Worm (Caenorhabditis elegans): Measurements from ENCODE around the gene prp-40.

Gene prp-40

DNA sequence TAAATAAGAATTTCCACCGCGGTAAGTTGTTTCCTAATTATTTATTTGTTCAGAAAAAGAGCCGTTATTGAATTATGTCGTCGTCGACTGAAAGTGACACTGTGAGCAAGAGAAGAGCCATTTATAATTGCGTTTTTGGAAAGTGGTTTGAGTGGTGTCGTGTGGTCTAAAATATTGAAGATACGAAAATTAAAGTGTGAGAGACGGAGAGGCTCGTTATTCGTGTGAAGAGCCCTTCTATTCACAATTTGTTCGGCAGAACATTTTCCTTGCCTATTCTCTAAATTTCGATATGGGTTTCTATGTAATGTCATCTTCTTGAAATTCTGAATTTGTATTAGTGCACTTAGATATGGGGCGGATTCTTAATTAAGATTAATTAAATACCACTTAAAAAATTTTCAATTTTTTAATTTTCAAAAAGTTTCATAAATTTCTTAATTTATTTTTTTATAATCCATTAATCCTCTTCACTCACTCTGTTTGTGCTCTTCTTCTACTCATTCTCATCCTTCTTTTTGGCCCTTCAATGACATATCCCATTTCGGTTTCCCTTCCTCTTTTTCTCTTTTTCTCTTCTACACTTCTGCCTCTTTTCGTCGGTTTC, 12.0 kb upstream of the prp-40 start (continued):
- TF ChIP-seq rbr-2 (tag; optimal IDR thresholded peaks at IDR 0.05): peak; percentile 4
- 0 out of 2 replicates have a peak, but pooled peaks have one; percentile 45 for TF ChIP-seq nhr-42 (GFP tag; IDR thresholded peaks at IDR 0.05)
- no peak for TF ChIP-seq lin-39 (tag; optimal IDR thresholded peaks at IDR 0.05)
- TF ChIP-seq arid-1 (GFP tag; conservative IDR thresholded peaks at IDR 0.05): peak; percentile 40; the same call in 1 of the 2 replicates
- no peak for TF ChIP-seq nhr-237 (tag; optimal IDR thresholded peaks at IDR 0.05)
- TF ChIP-seq zfp-3 (GFP tag; conservative IDR thresholded peaks at IDR 0.05): peak; percentile 65; the same call in 1 of the 2 replicates
- peak in 1 of 2 experiments; percentile 23 for TF ChIP-seq lsy-2 (tag; optimal IDR thresholded peaks at IDR 0.05)
- TF ChIP-seq ceh-44 (GFP tag; IDR thresholded peaks at IDR 0.05): no peak
- 0 out of 2 replicates have a peak, but pooled peaks have one; percentile 16 for TF ChIP-seq Y105C5A.15 (GFP tag; IDR thresholded peaks at IDR 0.05)

DNA sequence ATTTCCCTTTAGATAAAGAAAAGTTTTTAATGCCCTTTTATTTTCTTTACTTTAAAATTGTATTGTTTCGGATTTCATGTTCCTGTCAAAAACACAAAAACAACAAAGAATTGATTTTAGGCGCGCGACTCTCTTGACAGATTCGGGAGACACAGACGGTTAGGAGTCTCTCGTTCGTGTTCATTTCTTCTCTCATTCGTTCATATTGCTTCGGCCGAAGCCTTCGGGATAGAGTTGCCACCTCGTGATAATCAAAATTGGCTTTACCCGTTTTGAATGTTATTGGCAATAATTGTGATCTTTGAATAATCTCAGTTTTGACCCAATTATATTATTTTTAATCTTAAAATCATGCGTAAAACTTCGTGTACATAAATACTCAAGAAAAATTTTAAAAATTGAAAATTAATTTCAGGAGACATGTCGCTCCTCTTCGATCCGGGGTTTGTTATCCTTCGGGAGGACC, 10.8 kb upstream of the prp-40 start, which contains the start of gene F55H2.5:
Gene F55H2.5 (plus strand): TSS at position 416 of the 466 bp plus-strand sequence.
- TF ChIP-seq nhr-28 (tag; optimal IDR thresholded peaks at IDR 0.05) (peak; percentile 11), aha-1 (tag) (peak; percentile 11), unc-39 (tag; optimal IDR thresholded peaks at IDR 0.05) (no peak), ceh-20 (GFP tag; IDR thresholded peaks at IDR 0.05) (no peak), mdl-1 (tag; optimal IDR thresholded peaks at IDR 0.05) (peak in 1 of 2 experiments; percentile 20), hlh-30 (tag; optimal IDR thresholded peaks at IDR 0.05; ENCODE audit: insufficient read depth) (peak; percentile 76)

DNA sequence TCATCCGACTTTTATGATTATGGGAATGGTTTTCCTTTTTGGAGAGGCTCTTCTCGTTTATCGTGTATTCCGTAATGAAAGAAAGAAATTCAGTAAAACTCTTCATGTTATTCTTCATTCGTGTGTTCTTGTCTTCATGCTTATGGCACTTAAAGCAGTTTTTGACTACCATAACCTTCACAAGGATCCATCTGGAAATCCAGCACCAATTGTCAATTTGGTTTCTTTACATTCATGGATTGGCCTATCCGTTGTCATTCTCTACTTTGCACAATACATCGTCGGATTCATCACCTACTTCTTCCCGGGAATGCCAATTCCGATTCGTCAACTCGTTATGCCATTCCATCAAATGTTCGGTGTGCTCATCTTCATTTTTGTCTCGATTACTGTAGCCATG, 10.2 kb upstream of the prp-40 start:
- TF ChIP-seq aha-1 (tag): peak; percentile 95
- no peak for TF ChIP-seq nhr-102 (tag; optimal IDR thresholded peaks at IDR 0.05)

DNA sequence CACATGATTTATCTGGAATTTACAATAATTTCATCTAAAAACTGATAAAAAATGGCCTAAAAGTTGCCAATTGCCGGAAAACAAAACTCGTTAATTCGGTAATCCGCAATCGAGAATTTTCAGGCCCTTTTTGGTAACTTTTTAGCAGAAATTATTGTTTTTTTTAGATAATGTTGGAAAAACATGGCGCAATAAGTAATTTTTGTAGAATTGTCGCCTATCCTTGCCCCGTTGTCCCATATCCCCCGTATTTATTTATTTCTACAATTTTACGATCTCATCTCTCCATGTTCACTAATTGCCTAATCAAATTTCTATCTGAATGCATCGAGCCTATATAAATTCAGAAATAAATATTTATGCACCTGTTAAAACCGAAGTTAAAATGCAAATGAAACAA, 8.9 kb upstream of the prp-40 start:
- no peak for TF ChIP-seq unc-39 (tag; optimal IDR thresholded peaks at IDR 0.05)
- no peak for TF ChIP-seq mdl-1 (tag; optimal IDR thresholded peaks at IDR 0.05)
- TF ChIP-seq hmg-1.1 (GFP tag; IDR thresholded peaks at IDR 0.05): 0 out of 2 replicates have a peak, but pooled peaks have one; percentile 19
- TF ChIP-seq nhr-10 (tag; optimal IDR thresholded peaks at IDR 0.05): no peak
- no peak for TF ChIP-seq daf-16 (GFP tag; optimal IDR thresholded peaks at IDR 0.05)
- TF ChIP-seq daf-16 (tag; optimal IDR thresholded peaks at IDR 0.05): no peak

DNA sequence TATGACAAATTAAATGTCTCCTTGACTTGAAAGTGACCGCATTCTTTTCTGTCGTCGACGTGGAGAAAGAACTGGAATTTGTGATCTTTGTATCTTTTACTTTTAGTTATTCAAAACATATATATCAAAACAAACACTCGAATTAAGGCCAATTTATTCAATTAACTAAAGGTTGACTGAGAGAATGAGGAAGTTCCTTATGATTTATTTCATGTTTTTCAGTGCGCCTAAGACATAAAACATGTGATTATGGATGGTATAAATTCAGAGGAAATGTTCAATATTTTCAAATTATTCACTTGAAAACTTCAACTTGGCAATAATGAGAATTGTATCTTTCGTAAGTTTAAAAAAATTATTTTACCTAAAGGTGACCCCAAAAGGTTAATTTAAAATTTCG, 8.3 kb upstream of the prp-40 start, which contains the start of gene F55H2.8:
Gene F55H2.8 (plus strand): TSS at position 301 of the 400 bp plus-strand sequence.
- TF ChIP-seq dpl-1 (GFP tag; optimal IDR thresholded peaks at IDR 0.05) (no peak), sdz-12 (GFP tag; optimal IDR thresholded peaks at IDR 0.05) (no peak), ZK337.2 (GFP tag; IDR thresholded peaks at IDR 0.05) (no peak), lin-13 (GFP tag; optimal IDR thresholded peaks at IDR 0.05) (no peak), fos-1 (tag; optimal IDR thresholded peaks at IDR 0.05) (no peak), ceh-20 (GFP tag; IDR thresholded peaks at IDR 0.05) (no peak), php-3 (GFP tag; IDR thresholded peaks at IDR 0.05) (no peak), fkh-10 (GFP tag; optimal IDR thresholded peaks at IDR 0.05) (no peak), pha-4 (GFP tag; IDR thresholded peaks at IDR 0.05) (no peak), pha-4 (tag; optimal IDR thresholded peaks at IDR 0.05) (no peak), tag-97 (GFP tag; IDR thresholded peaks at IDR 0.05) (no peak), lin-38 (GFP tag; IDR thresholded peaks at IDR 0.05) (no peak), nhr-25 (tag; optimal IDR thresholded peaks at IDR 0.05; ENCODE audit: borderline replicate concordance, insufficient read depth) (no peak), Y105C5A.15 (GFP tag; IDR thresholded peaks at IDR 0.05) (no peak), lin-29 (GFP tag; IDR thresholded peaks at IDR 0.05) (no peak), ama-1 (optimal IDR thresholded peaks at IDR 0.05) (no peak), ceh-32 (tag; optimal IDR thresholded peaks at IDR 0.05; ENCODE audit: poor library complexity) (no peak), duxl-1 (tag; optimal IDR thresholded peaks at IDR 0.05; ENCODE audit: poor library complexity) (no peak), rbr-2 (tag; optimal IDR thresholded peaks at IDR 0.05) (no peak), nhr-41 (GFP tag; IDR thresholded peaks at IDR 0.05) (no peak), Y48G9A.11 (GFP tag; IDR thresholded peaks at IDR 0.05) (no peak)
